Worm (Caenorhabditis elegans) whole organism, midembryonic: ENCODE data around the gene cyp-25A2.

Experiments used
- T22C8.4 ChIP-seq: fragments of 200-800 bp; sonication (Bioruptor generic); IDR thresholded peaks from 2 replicates; pipeline ENCODE4 v1.3.6; 2022; ENCODE audit warnings: missing genetic modification characterization, missing compliant biosample characterization
- flt-1 ChIP-seq: fragments of 200-800 bp; sonication (Bioruptor generic); IDR thresholded peaks from 2 replicates; pipeline ENCODE4 v1.3.6; 2022; ENCODE audit warnings: missing genetic modification characterization, missing compliant biosample characterization
- klf-2 ChIP-seq: fragments of 200-800 bp; sonication (Bioruptor generic); conservative IDR thresholded peaks from 2 replicates; pipeline ENCODE4 v1.3.6; 2022; ENCODE audit warnings: missing genetic modification reagents, missing genetic modification characterization, missing compliant biosample characterization
- med-1 ChIP-seq: sonication (generic microtip); optimal IDR thresholded peaks from 2 replicates; lab custom pipeline; 2017; ENCODE audit warnings: missing genetic modification characterization, mild to moderate bottlenecking, missing compliant biosample characterization, antibody characterized with exemption, missing genetic modification reagents; ENCODE audit not compliant: insufficient read depth
- ref-1 ChIP-seq: fragments of 200-800 bp; sonication (Bioruptor generic); conservative IDR thresholded peaks from 2 replicates; pipeline ENCODE4 v1.3.6; 2022; ENCODE audit warnings: missing genetic modification reagents, missing genetic modification characterization, missing compliant biosample characterization
- tab-1 ChIP-seq: fragments of 200-800 bp; sonication (Bioruptor generic); IDR thresholded peaks from 2 replicates; pipeline ENCODE4 v1.3.6; 2022; ENCODE audit warnings: missing genetic modification characterization, missing compliant biosample characterization
- ztf-23 ChIP-seq: fragments of 200-800 bp; sonication (Bioruptor generic); IDR thresholded peaks from 2 replicates; pipeline ENCODE4 v1.3.6; 2022; ENCODE audit warnings: missing genetic modification reagents, missing genetic modification characterization, missing compliant biosample characterization
- ztf-29 ChIP-seq: fragments of 200-800 bp; sonication (Bioruptor generic); IDR thresholded peaks from 2 replicates; pipeline ENCODE4 v1.3.6; 2022; ENCODE audit warnings: missing genetic modification reagents, missing genetic modification characterization, missing compliant biosample characterization

DNA sequence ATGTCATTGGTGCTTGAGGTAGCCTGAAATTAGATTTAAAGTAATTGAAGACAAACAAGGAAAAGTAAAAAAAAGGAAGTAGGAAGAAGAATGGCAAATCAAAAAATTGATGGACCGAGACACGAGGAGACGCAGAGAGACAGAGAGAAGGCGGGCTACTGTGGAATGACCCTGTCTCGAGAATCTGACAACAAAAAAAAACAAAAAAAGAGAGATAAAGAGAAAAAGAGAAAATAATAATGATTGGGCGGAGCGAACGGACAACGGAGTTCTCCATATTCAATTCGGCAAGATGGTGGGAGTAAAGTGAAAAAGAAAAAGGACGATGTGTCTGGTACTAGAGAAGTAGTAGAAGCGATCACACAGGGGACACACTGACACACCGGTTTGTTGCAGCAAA is 26.0 kb upstream of the cyp-25A2 start, which contains the start of gene toh-1:
- TF ChIP-seq flt-1 (GFP tag; lab: Robert Waterston, UW), result no peak
- no peak for TF ChIP-seq T22C8.4 (GFP tag; lab: Robert Waterston, UW)
- TF ChIP-seq ztf-23 (GFP tag; lab: Robert Waterston, UW), result no peak
- no peak for TF ChIP-seq ztf-29
- TF ChIP-seq klf-2, result no peak
- TF ChIP-seq ref-1, result no peak
- TF ChIP-seq med-1, result no peak
- no peak for TF ChIP-seq tab-1 (GFP tag; lab: Robert Waterston, UW)
